Worm (Caenorhabditis elegans) whole organism, L4 larva: ENCODE results near the gene nlp-56.
A peak's percentile ranks its signal among the peaks of the same experiment; 100 is the strongest.

ENCODE experiments used
- D1046.2 ChIP-seq: fragments of 200-800 bp; sonication (Bioruptor generic); IDR thresholded peaks from 2 replicates; pipeline ENCODE4 v1.3.6; 2022; ENCODE audit warnings: missing genetic modification characterization, missing compliant biosample characterization
- F26F4.8 ChIP-seq: fragments of 200-800 bp; sonication (Bioruptor generic); conservative IDR thresholded peaks from 2 replicates; pipeline ENCODE4 v1.3.6; 2022; ENCODE audit warnings: missing genetic modification characterization, missing compliant biosample characterization
- F49E8.2 ChIP-seq: sonication (generic microtip); optimal IDR thresholded peaks from 2 replicates; lab custom pipeline; 2016; ENCODE audit warnings: missing compliant biosample characterization, mild to moderate bottlenecking, missing genetic modification characterization, borderline replicate concordance
- Y75B8A.6 ChIP-seq: fragments of 200-800 bp; sonication (Bioruptor generic); IDR thresholded peaks from 2 replicates; pipeline ENCODE4 v1.3.6; 2022; ENCODE audit warnings: missing genetic modification reagents, missing genetic modification characterization, missing compliant biosample characterization
- ZK546.5 ChIP-seq, 2 experiments: sonication (generic microtip); optimal IDR thresholded peaks; 2 replicates each; lab custom pipeline; 2017; ENCODE audit warnings: missing biosample characterization in 2 of 2, missing genetic modification characterization in 2 of 2
- aly-2 ChIP-seq: sonication (generic microtip); optimal IDR thresholded peaks from 2 replicates; lab custom pipeline; 2018; ENCODE audit warnings: missing biosample characterization, missing genetic modification characterization
- ama-1 ChIP-seq: fragments of 150-350 bp; optimal IDR thresholded peaks from 2 replicates; lab custom pipeline; 2014; ENCODE audit warnings: inconsistent platforms, mixed read lengths
- arid-1 ChIP-seq: fragments of 200-800 bp; sonication (Bioruptor generic); conservative IDR thresholded peaks from 2 replicates; pipeline ENCODE4 v1.3.6; 2022; ENCODE audit warnings: missing genetic modification reagents, missing genetic modification characterization, missing compliant biosample characterization
- attf-4 ChIP-seq: sonication (generic microtip); optimal IDR thresholded peaks from 3 replicates; lab custom pipeline; 2017; ENCODE audit warnings: missing biosample characterization, missing genetic modification characterization
- daf-12 ChIP-seq: fragments of 150-350 bp; optimal IDR thresholded peaks from 2 replicates; lab custom pipeline; 2014; ENCODE audit warnings: missing biosample characterization, missing genetic modification reagents, missing genetic modification characterization
- daf-16 ChIP-seq, 3 experiments: sonication (generic microtip); optimal IDR thresholded peaks; 2 replicates each; lab custom pipeline; 2016 to 2017; ENCODE audit warnings: missing genetic modification characterization in 3 of 3, missing genetic modification reagents in 3 of 3, mild to moderate bottlenecking in 2 of 3, missing compliant biosample characterization in 2 of 3, missing biosample characterization in 1 of 3, moderate library complexity in 1 of 3
- daf-19 ChIP-seq: fragments of 200-800 bp; sonication (Bioruptor generic); conservative IDR thresholded peaks from 2 replicates; pipeline ENCODE4 v1.3.6; 2022; ENCODE audit warnings: missing genetic modification characterization, missing compliant biosample characterization
- dmd-6 ChIP-seq: fragments of 200-800 bp; sonication (Bioruptor generic); IDR thresholded peaks from 2 replicates; pipeline ENCODE4 v1.3.6; 2022; ENCODE audit warnings: missing genetic modification reagents, missing genetic modification characterization, missing compliant biosample characterization
- dmd-8 ChIP-seq: fragments of 200-800 bp; sonication (Bioruptor generic); IDR thresholded peaks from 2 replicates; pipeline ENCODE4 v1.3.6; 2022; ENCODE audit warnings: missing genetic modification characterization, missing compliant biosample characterization
- dmd-9 ChIP-seq: fragments of 200-800 bp; sonication (Bioruptor generic); IDR thresholded peaks from 2 replicates; pipeline ENCODE4 v1.3.6; 2022; ENCODE audit warnings: missing genetic modification reagents, missing genetic modification characterization, missing compliant biosample characterization
- dpl-1 ChIP-seq: fragments of 150-350 bp; optimal IDR thresholded peaks from 2 replicates; lab custom pipeline; 2014; ENCODE audit warnings: missing biosample characterization, missing genetic modification reagents, missing genetic modification characterization
- dve-1 ChIP-seq: sonication (generic microtip); optimal IDR thresholded peaks from 2 replicates; lab custom pipeline; 2017; ENCODE audit warnings: antibody characterized with exemption, mild to moderate bottlenecking, missing genetic modification characterization, missing compliant biosample characterization; ENCODE audit not compliant: insufficient read depth
- egl-27 ChIP-seq: sonication (generic microtip); optimal IDR thresholded peaks from 3 replicates; lab custom pipeline; 2017; ENCODE audit warnings: missing biosample characterization, missing genetic modification reagents, missing genetic modification characterization
- fos-1 ChIP-seq: fragments of 150-350 bp; optimal IDR thresholded peaks from 2 replicates; lab custom pipeline; 2014; ENCODE audit warnings: missing biosample characterization, missing genetic modification characterization
- gei-8 ChIP-seq: fragments of 200-800 bp; sonication (Bioruptor generic); optimal IDR thresholded peaks from 2 replicates; lab custom pipeline; 2018; ENCODE audit warnings: mild to moderate bottlenecking, missing genetic modification characterization, missing compliant biosample characterization
- hlh-11 ChIP-seq: fragments of 200-800 bp; sonication (Bioruptor generic); optimal IDR thresholded peaks from 2 replicates; lab custom pipeline; 2018; ENCODE audit warnings: mild to moderate bottlenecking, missing genetic modification characterization, missing compliant biosample characterization
- lin-38 ChIP-seq: fragments of 200-800 bp; sonication (Bioruptor generic); IDR thresholded peaks from 2 replicates; pipeline ENCODE4 v1.3.6; 2022; ENCODE audit warnings: missing genetic modification reagents, missing genetic modification characterization, missing compliant biosample characterization
- lin-39 ChIP-seq: fragments of 150-350 bp; optimal IDR thresholded peaks from 2 replicates; lab custom pipeline; 2014; ENCODE audit warnings: missing biosample characterization, missing genetic modification reagents, missing genetic modification characterization
- lir-3 ChIP-seq: sonication (generic microtip); optimal IDR thresholded peaks from 2 replicates; lab custom pipeline; 2016; ENCODE audit warnings: mild to moderate bottlenecking, missing genetic modification characterization, missing compliant biosample characterization
- lsy-2 ChIP-seq, 2 experiments: fragments of 150-350 bp in 1 of 2; sonication (generic microtip) in 1 of 2; optimal IDR thresholded peaks; 2 replicates each; lab custom pipeline; 2014 to 2017; ENCODE audit warnings: missing biosample characterization in 2 of 2, missing genetic modification characterization in 2 of 2
- madf-5 ChIP-seq, 2 experiments: fragments of 200-800 bp; sonication (Bioruptor generic); IDR thresholded peaks; 2 replicates each; pipeline ENCODE4 v1.3.6; 2022; ENCODE audit warnings: missing compliant biosample characterization in 2 of 2, missing genetic modification characterization in 2 of 2
- madf-9 ChIP-seq: fragments of 200-800 bp; sonication (Bioruptor generic); conservative IDR thresholded peaks from 2 replicates; pipeline ENCODE4 v1.3.6; 2022; ENCODE audit warnings: missing genetic modification reagents, missing genetic modification characterization, missing compliant biosample characterization
- mep-1 ChIP-seq: fragments of 150-350 bp; sonication (generic microtip); optimal IDR thresholded peaks from 3 replicates; lab custom pipeline; 2014; ENCODE audit warnings: missing biosample characterization, missing genetic modification characterization
- mes-2 ChIP-seq: sonication (generic microtip); optimal IDR thresholded peaks from 2 replicates; lab custom pipeline; 2016; ENCODE audit warnings: missing genotype, mild to moderate bottlenecking, missing genetic modification characterization, missing compliant biosample characterization; ENCODE audit not compliant: poor library complexity, severe bottlenecking
- nhr-102 ChIP-seq: sonication (generic microtip); optimal IDR thresholded peaks from 2 replicates; lab custom pipeline; 2016; ENCODE audit warnings: mild to moderate bottlenecking, missing genetic modification characterization, moderate library complexity, missing compliant biosample characterization
- nhr-11 ChIP-seq: fragments of 150-350 bp; optimal IDR thresholded peaks from 2 replicates; lab custom pipeline; 2014; ENCODE audit warnings: missing biosample characterization, missing genetic modification characterization
- nhr-237 ChIP-seq: sonication (generic microtip); optimal IDR thresholded peaks from 2 replicates; lab custom pipeline; 2017; ENCODE audit warnings: missing biosample characterization, missing genetic modification characterization
- nhr-48 ChIP-seq: sonication (generic microtip); optimal IDR thresholded peaks from 2 replicates; lab custom pipeline; 2016; ENCODE audit warnings: mild to moderate bottlenecking, missing genetic modification characterization, missing compliant biosample characterization
- nhr-77 ChIP-seq: fragments of 150-350 bp; optimal IDR thresholded peaks from 2 replicates; lab custom pipeline; 2014; ENCODE audit warnings: missing biosample characterization, missing genetic modification characterization
- pha-4 ChIP-seq, 2 experiments: fragments of 150-350 bp in 1 of 2; fragments of 200-800 bp in 1 of 2; sonication (Bioruptor generic) in 1 of 2; IDR thresholded peaks in 1 of 2; optimal IDR thresholded peaks in 1 of 2; 2 replicates each; pipeline versions ENCODE4 v1.3.6 to Lab custom; 2014 to 2022; ENCODE audit warnings: missing genetic modification characterization in 2 of 2, missing genetic modification reagents in 2 of 2, missing biosample characterization in 1 of 2, missing compliant biosample characterization in 1 of 2
- rbr-2 ChIP-seq: sonication (generic microtip); optimal IDR thresholded peaks from 2 replicates; lab custom pipeline; 2016; ENCODE audit warnings: missing genotype, missing genetic modification characterization, missing compliant biosample characterization
- set-16 ChIP-seq: fragments of 200-800 bp; sonication (Bioruptor generic); IDR thresholded peaks from 2 replicates; pipeline ENCODE4 v1.3.6; 2022; ENCODE audit warnings: missing genetic modification reagents, missing genetic modification characterization, missing compliant biosample characterization
- snpc-1.2 ChIP-seq: fragments of 200-800 bp; sonication (Bioruptor generic); IDR thresholded peaks from 2 replicates; pipeline ENCODE4 v1.3.6; 2022; ENCODE audit warnings: missing genetic modification reagents, missing genetic modification characterization, missing compliant biosample characterization
- unc-130 ChIP-seq: sonication (generic microtip); optimal IDR thresholded peaks from 2 replicates; lab custom pipeline; 2016; ENCODE audit warnings: missing genetic modification reagents, missing genetic modification characterization, missing compliant biosample characterization
- vab-7 ChIP-seq: fragments of 200-800 bp; sonication (Bioruptor generic); IDR thresholded peaks from 2 replicates; pipeline ENCODE4 v1.3.6; 2022; ENCODE audit warnings: missing genetic modification reagents, missing genetic modification characterization, missing compliant biosample characterization
- ztf-7 ChIP-seq: fragments of 150-350 bp; optimal IDR thresholded peaks from 2 replicates; lab custom pipeline; 2014; ENCODE audit warnings: missing biosample characterization, missing genetic modification characterization

nlp-56 gene

DNA sequence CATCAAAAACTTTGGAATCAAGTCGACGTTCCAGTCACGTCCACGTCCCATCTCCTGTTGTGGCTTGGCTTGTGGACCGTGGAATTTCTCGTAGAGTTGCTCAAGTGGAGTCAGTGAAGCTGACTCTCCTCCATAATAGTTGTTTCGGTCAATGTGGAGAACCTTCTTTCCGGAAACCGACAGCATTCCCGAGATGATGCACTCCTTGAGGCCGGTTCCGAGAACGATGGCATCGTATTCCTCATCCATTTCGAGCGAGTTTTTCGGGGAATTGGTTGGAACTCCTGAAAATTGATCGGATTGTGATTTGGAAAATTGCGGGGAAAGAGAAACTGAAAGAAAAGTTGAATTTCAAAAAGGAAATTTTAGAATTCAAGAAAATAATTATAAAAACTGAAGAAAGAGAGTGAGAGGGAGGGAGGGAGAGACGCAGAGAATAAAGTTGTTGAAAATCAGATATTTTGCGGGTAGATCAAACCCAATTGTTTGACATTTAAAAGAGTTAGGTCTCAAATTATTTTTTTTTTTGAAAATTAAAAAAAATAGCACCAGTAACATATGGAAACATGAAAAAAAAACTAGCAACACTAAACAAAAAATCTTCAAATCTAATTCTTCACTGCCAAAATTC, 8.2 kb upstream of the nlp-56 start, which contains the start of gene gdi-1:
gdi-1 (minus strand) TSS at position 286 of the 631 bp plus-strand sequence.
- TF ChIP-seq nhr-77 (tag; lab: Kevin White, UChicago): no peak
- no peak for TF ChIP-seq daf-12 (tag; lab: Kevin White, UChicago)
- no peak for TF ChIP-seq egl-27
- no peak for TF ChIP-seq ztf-7 (tag; lab: Kevin White, UChicago)
- 0 out of 2 replicates have a peak, but pooled peaks have one; percentile 6 for TF ChIP-seq lin-38 (GFP tag; lab: Robert Waterston, UW)
- TF ChIP-seq mes-2 (tag; lab: Kevin White, UChicago): no peak
- TF ChIP-seq vab-7 (GFP tag; lab: Robert Waterston, UW): no peak
- TF ChIP-seq aly-2: no peak
- TF ChIP-seq nhr-102 (tag; lab: Kevin White, UChicago): no peak
- TF ChIP-seq D1046.2 (GFP tag; lab: Robert Waterston, UW): no peak
- 0 out of 2 replicates have a peak, but pooled peaks have one; percentile 11 for TF ChIP-seq madf-9
- TF ChIP-seq madf-5 (GFP tag; IDR thresholded peaks at IDR 0.05; lab: Robert Waterston, UW): no peak
- no peak for TF ChIP-seq dmd-8
- TF ChIP-seq ama-1 (lab: Kevin White, UChicago): peak; percentile 56
- TF ChIP-seq nhr-11 (tag; lab: Kevin White, UChicago): no peak
- no peak for TF ChIP-seq rbr-2 (tag; lab: Kevin White, UChicago)
- peak; percentile 23 for TF ChIP-seq mep-1 (tag; lab: Kevin White, UChicago)
- 0 out of 2 replicates have a peak, but pooled peaks have one; percentile 11 for TF ChIP-seq dmd-9 (GFP tag; lab: Robert Waterston, UW)
- TF ChIP-seq unc-130 (GFP tag; lab: Kevin White, UChicago): no peak
- TF ChIP-seq daf-16 (GFP tag; optimal IDR thresholded peaks at IDR 0.05; lab: Kevin White, UChicago): no peak
- TF ChIP-seq daf-16 (tag; optimal IDR thresholded peaks at IDR 0.05; lab: Kevin White, UChicago): peak; percentile 3

DNA sequence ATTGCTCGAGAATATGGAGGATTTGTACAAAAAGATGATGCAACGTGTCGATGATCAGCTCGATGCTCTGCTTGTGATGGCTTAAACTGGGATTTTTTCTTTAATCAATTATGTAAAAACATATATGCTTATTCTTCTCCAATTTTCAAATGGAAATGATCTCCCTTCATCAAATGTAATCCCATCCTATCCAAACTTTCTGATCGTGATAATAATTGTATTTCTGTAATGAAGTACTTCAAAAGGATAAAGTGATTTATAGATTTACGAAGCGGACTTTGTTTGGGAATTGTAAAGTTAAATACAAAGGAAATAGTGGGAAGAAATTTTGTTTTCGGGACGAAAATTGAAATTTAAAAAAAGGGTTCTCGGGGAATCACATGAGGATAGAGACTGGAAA, 6.0 kb upstream of the nlp-56 start:
- no peak for TF ChIP-seq nhr-11 (tag; lab: Kevin White, UChicago)
- peak; percentile 31 for TF ChIP-seq ama-1 (lab: Kevin White, UChicago)
- TF ChIP-seq daf-12 (tag; lab: Kevin White, UChicago): no peak
- TF ChIP-seq nhr-102 (tag; lab: Kevin White, UChicago): peak; percentile 7
- 0 out of 2 replicates have a peak, but pooled peaks have one; percentile 17 for TF ChIP-seq lin-38 (GFP tag; lab: Robert Waterston, UW)
- TF ChIP-seq mep-1 (tag; lab: Kevin White, UChicago): peak; percentile 63
- no peak for TF ChIP-seq daf-16 (GFP tag; optimal IDR thresholded peaks at IDR 0.05; lab: Kevin White, UChicago)
- peak; percentile 39 for TF ChIP-seq daf-16 (tag; optimal IDR thresholded peaks at IDR 0.05; lab: Kevin White, UChicago)
- peak; percentile 41; the same call in 1 of the 2 replicates for TF ChIP-seq pha-4 (GFP tag; IDR thresholded peaks at IDR 0.05; lab: Robert Waterston, UW)
- no peak for TF ChIP-seq pha-4 (tag; optimal IDR thresholded peaks at IDR 0.05; lab: Kevin White, UChicago)
- peak; percentile 72 for TF ChIP-seq snpc-1.2 (GFP tag; lab: Robert Waterston, UW)
- peak; percentile 9 for TF ChIP-seq dve-1

DNA sequence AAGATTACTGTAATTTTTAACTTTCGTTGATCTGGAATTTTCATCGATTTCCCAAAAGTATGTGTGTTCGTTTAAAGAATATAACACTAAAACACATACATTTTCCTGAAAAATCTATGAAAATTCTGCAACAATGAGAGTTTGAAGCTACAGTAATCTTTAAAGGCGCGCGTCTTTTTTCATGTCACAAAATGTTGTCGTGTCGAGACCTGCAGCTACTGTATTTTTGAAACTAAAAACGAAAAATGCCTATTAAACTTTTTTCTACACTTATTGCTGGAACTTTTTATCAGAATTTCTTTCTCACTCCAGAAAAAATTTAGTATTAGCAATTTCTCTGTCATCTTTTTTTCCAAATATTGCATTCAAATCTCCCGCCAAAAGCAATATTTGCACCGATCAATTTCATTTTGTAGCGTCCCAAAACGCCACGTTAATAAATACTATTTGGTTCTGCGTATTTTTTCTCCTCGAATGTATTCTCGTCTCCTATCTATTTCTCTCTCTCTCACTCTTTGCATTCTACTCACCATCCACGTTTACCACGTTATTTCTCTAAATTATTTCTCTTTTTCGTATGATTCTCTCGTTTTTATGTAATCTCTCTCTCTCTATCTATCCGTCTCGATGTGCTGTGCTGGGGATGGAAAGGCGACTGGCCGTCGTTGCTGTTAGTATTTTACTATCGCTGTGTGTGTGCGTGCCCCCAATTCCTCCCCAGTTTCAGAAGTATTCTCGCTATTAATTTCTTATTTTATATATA, 2.0 kb upstream of the nlp-56 start, which contains the start of gene melo-1:
melo-1 (plus strand) TSS at position 658 of the 763 bp plus-strand sequence.
- TF ChIP-seq arid-1 (GFP tag; lab: Robert Waterston, UW) (no peak), nhr-77 (tag; lab: Kevin White, UChicago) (no peak), F49E8.2 (no peak), lsy-2 (tag; optimal IDR thresholded peaks at IDR 0.05; lab: Kevin White, UChicago) (peak in 1 of 2 experiments; percentile 60), mep-1 (tag; lab: Kevin White, UChicago) (peak; percentile 47), fos-1 (tag; lab: Kevin White, UChicago) (no peak), F26F4.8 (GFP tag; lab: Robert Waterston, UW) (no peak), nhr-237 (tag; lab: Kevin White, UChicago) (no peak), ztf-7 (tag; lab: Kevin White, UChicago) (peak; percentile 23), dmd-6 (GFP tag; lab: Robert Waterston, UW) (peak; percentile 23; the same call in 1 of the 2 replicates), lir-3 (tag; lab: Kevin White, UChicago) (no peak), attf-4 (tag; lab: Kevin White, UChicago) (no peak), dpl-1 (GFP tag; lab: Kevin White, UChicago) (peak; percentile 41), ZK546.5 (tag; optimal IDR thresholded peaks at IDR 0.05; lab: Kevin White, UChicago) (no peak), snpc-1.2 (GFP tag; lab: Robert Waterston, UW) (0 out of 2 replicates have a peak, but pooled peaks have one; percentile 21), ama-1 (lab: Kevin White, UChicago) (peak; percentile 13), dve-1 (peak; percentile 74), nhr-48 (tag; lab: Kevin White, UChicago) (no peak), gei-8 (GFP tag; lab: Kevin White, UChicago) (no peak), egl-27 (no peak), lin-39 (tag; lab: Kevin White, UChicago) (no peak), Y75B8A.6 (GFP tag; lab: Robert Waterston, UW) (no peak), set-16 (GFP tag; lab: Robert Waterston, UW) (no peak), daf-19 (GFP tag; lab: Robert Waterston, UW) (no peak), hlh-11 (peak; percentile 34), nhr-102 (tag; lab: Kevin White, UChicago) (no peak)
